Fruit fly (Drosophila melanogaster) whole organism, prepupa: ENCODE measurements around the gene Pex19.

Source experiments
- CG10631 ChIP-seq: fragments of 200-800 bp; sonication (Bioruptor generic); optimal IDR thresholded peaks from 2 replicates; lab custom pipeline; 2016; ENCODE audit warnings: missing biosample characterization, missing genetic modification characterization
- CG10669 ChIP-seq: fragments of 200-800 bp; sonication (Bioruptor generic); optimal IDR thresholded peaks from 3 replicates; lab custom pipeline; 2018; ENCODE audit warnings: missing biosample characterization, mild to moderate bottlenecking, missing genetic modification characterization, moderate library complexity
- CG11294 ChIP-seq: fragments of 200-800 bp; sonication (Bioruptor generic); IDR thresholded peaks from 2 replicates; pipeline ENCODE4 v1.3.6; 2022; ENCODE audit warnings: missing biosample characterization, missing genetic modification characterization
- CG11902 ChIP-seq: fragments of 200-800 bp; sonication (Bioruptor generic); optimal IDR thresholded peaks from 3 replicates; lab custom pipeline; 2016; ENCODE audit warnings: missing biosample characterization, missing genetic modification characterization
- CG1621 ChIP-seq: fragments of 200-800 bp; sonication (Bioruptor generic); optimal IDR thresholded peaks from 3 replicates; lab custom pipeline; 2018; ENCODE audit warnings: missing biosample characterization, mild to moderate bottlenecking, missing genetic modification characterization
- CG16779 ChIP-seq: fragments of 200-800 bp; sonication (Bioruptor generic); optimal IDR thresholded peaks from 3 replicates; lab custom pipeline; 2017; ENCODE audit warnings: missing biosample characterization, mild to moderate bottlenecking, missing genetic modification characterization
- CG3032 ChIP-seq: fragments of 200-800 bp; optimal IDR thresholded peaks from 2 replicates; lab custom pipeline; 2019; ENCODE audit warnings: missing biosample characterization, mild to moderate bottlenecking, missing genetic modification characterization, moderate library complexity
- CG31627 ChIP-seq: fragments of 200-800 bp; sonication (Bioruptor generic); optimal IDR thresholded peaks from 3 replicates; lab custom pipeline; 2016; ENCODE audit warnings: missing biosample characterization, missing genetic modification characterization
- CG32006 ChIP-seq: fragments of 200-800 bp; sonication (Bioruptor generic); optimal IDR thresholded peaks from 3 replicates; lab custom pipeline; 2017; ENCODE audit warnings: missing biosample characterization, mild to moderate bottlenecking, missing genetic modification characterization
- CG34406 ChIP-seq: fragments of 200-800 bp; sonication (Bioruptor generic); optimal IDR thresholded peaks from 3 replicates; lab custom pipeline; 2016; ENCODE audit warnings: missing biosample characterization, missing genetic modification characterization
- CG3919 ChIP-seq: fragments of 200-800 bp; sonication (Bioruptor generic); optimal IDR thresholded peaks from 3 replicates; lab custom pipeline; 2016; ENCODE audit warnings: missing biosample characterization, missing genetic modification characterization
- CG4318 ChIP-seq: fragments of 200-800 bp; sonication (Bioruptor generic); optimal IDR thresholded peaks from 3 replicates; lab custom pipeline; 2017; ENCODE audit warnings: missing biosample characterization, mild to moderate bottlenecking, missing genetic modification characterization
- CG6163 ChIP-seq: fragments of 200-800 bp; sonication (Bioruptor generic); IDR thresholded peaks from 3 replicates; pipeline ENCODE4 v1.3.6; 2022; ENCODE audit warnings: missing biosample characterization, missing genetic modification characterization
- CG6276 ChIP-seq: fragments of 200-800 bp; sonication (Bioruptor generic); optimal IDR thresholded peaks from 2 replicates; lab custom pipeline; 2017; ENCODE audit warnings: missing biosample characterization, mild to moderate bottlenecking, missing genetic modification characterization
- CG6792 ChIP-seq: fragments of 200-800 bp; sonication (Bioruptor generic); optimal IDR thresholded peaks from 3 replicates; lab custom pipeline; 2016; ENCODE audit warnings: missing biosample characterization, missing genetic modification characterization
- CG7368 ChIP-seq: fragments of 200-800 bp; sonication (Bioruptor generic); optimal IDR thresholded peaks from 3 replicates; lab custom pipeline; 2016; ENCODE audit warnings: missing biosample characterization, missing genetic modification characterization
- CG8319 ChIP-seq: fragments of 200-800 bp; sonication (Bioruptor generic); optimal IDR thresholded peaks from 3 replicates; lab custom pipeline; 2016; ENCODE audit warnings: missing biosample characterization, missing genetic modification characterization
- CG9139 ChIP-seq: fragments of 200-800 bp; sonication (Bioruptor generic); optimal IDR thresholded peaks from 3 replicates; lab custom pipeline; 2017; ENCODE audit warnings: missing biosample characterization, mild to moderate bottlenecking, missing genetic modification characterization
- Eip75B ChIP-seq: fragments of 200-800 bp; sonication (Bioruptor generic); optimal IDR thresholded peaks from 3 replicates; lab custom pipeline; 2016; ENCODE audit warnings: missing biosample characterization, missing genetic modification characterization
- Eip78C ChIP-seq: fragments of 200-800 bp; sonication (Bioruptor generic); peaks from one replicate; lab custom pipeline; 2016; ENCODE audit warnings: missing biosample characterization, missing genetic modification characterization
- Eip93F ChIP-seq: fragments of 200-800 bp; sonication (Bioruptor generic); optimal IDR thresholded peaks from 2 replicates; lab custom pipeline; 2016; ENCODE audit warnings: missing biosample characterization, mild to moderate bottlenecking, missing genetic modification characterization
- Ets21C ChIP-seq: fragments of 200-800 bp; sonication (Bioruptor generic); optimal IDR thresholded peaks from 3 replicates; lab custom pipeline; 2016; ENCODE audit warnings: missing biosample characterization, missing genetic modification characterization
- Hr4 ChIP-seq: fragments of 200-800 bp; sonication (Bioruptor generic); optimal IDR thresholded peaks from 3 replicates; lab custom pipeline; 2016; ENCODE audit warnings: missing biosample characterization, missing genetic modification characterization
- Met ChIP-seq: fragments of 200-800 bp; sonication (Bioruptor generic); optimal IDR thresholded peaks from 3 replicates; lab custom pipeline; 2016; ENCODE audit warnings: missing biosample characterization, missing genetic modification characterization
- Smox ChIP-seq: fragments of 200-800 bp; sonication (Bioruptor generic); optimal IDR thresholded peaks from 3 replicates; lab custom pipeline; 2016; ENCODE audit warnings: missing biosample characterization, missing genetic modification characterization
- Sox15 ChIP-seq: fragments of 200-800 bp; sonication (Bioruptor generic); optimal IDR thresholded peaks from 3 replicates; lab custom pipeline; 2016; ENCODE audit warnings: missing biosample characterization, missing genetic modification characterization
- cyc ChIP-seq: fragments of 200-800 bp; sonication (Bioruptor generic); optimal IDR thresholded peaks from 3 replicates; lab custom pipeline; 2016; ENCODE audit warnings: missing biosample characterization, missing genetic modification characterization
- dac ChIP-seq: fragments of 200-800 bp; sonication (Bioruptor generic); optimal IDR thresholded peaks from 2 replicates; lab custom pipeline; 2017; ENCODE audit warnings: missing biosample characterization, mild to moderate bottlenecking, missing genetic modification characterization
- dsx ChIP-seq: fragments of 200-800 bp; optimal IDR thresholded peaks from 3 replicates; lab custom pipeline; 2019; ENCODE audit warnings: missing biosample characterization, mild to moderate bottlenecking, missing genetic modification characterization, moderate library complexity; ENCODE audit not compliant: poor library complexity, severe bottlenecking
- eg ChIP-seq: fragments of 200-800 bp; sonication (Bioruptor generic); IDR thresholded peaks from 3 replicates; pipeline ENCODE4 v1.3.6; 2022; ENCODE audit warnings: missing biosample characterization, missing genetic modification characterization
- esn ChIP-seq: fragments of 200-800 bp; sonication (Bioruptor generic); optimal IDR thresholded peaks from 2 replicates; lab custom pipeline; 2016; ENCODE audit warnings: missing biosample characterization, mild to moderate bottlenecking, missing genetic modification characterization, moderate library complexity
- lz ChIP-seq: fragments of 200-800 bp; sonication (Bioruptor generic); optimal IDR thresholded peaks from 3 replicates; lab custom pipeline; 2016; ENCODE audit warnings: missing biosample characterization, missing genetic modification characterization
- net ChIP-seq: fragments of 200-800 bp; sonication (Bioruptor generic); optimal IDR thresholded peaks from 3 replicates; lab custom pipeline; 2016; ENCODE audit warnings: missing biosample characterization, missing genetic modification characterization
- salr ChIP-seq, 2 experiments: fragments of 200-800 bp; sonication (Bioruptor generic); optimal IDR thresholded peaks; 3 replicates each; lab custom pipeline; 2016 to 2018; ENCODE audit warnings: missing biosample characterization in 2 of 2, missing genetic modification characterization in 2 of 2, mild to moderate bottlenecking in 1 of 2
- spab ChIP-seq: fragments of 200-800 bp; sonication (Bioruptor generic); optimal IDR thresholded peaks from 2 replicates; lab custom pipeline; 2017; ENCODE audit warnings: missing biosample characterization, mild to moderate bottlenecking, missing genetic modification characterization, missing genetic modification reagents
- ss ChIP-seq, 2 experiments: fragments of 200-800 bp; sonication (Bioruptor generic); optimal IDR thresholded peaks; 2 replicates in 1 of 2; 3 replicates in 1 of 2; lab custom pipeline; 2017 to 2018; ENCODE audit warnings: mild to moderate bottlenecking in 2 of 2, missing biosample characterization in 2 of 2, missing genetic modification characterization in 2 of 2, moderate library complexity in 1 of 2
- svp ChIP-seq: fragments of 200-800 bp; sonication (Bioruptor generic); peaks from one replicate; lab custom pipeline; 2016; ENCODE audit warnings: missing biosample characterization, missing genetic modification characterization
- topi ChIP-seq: fragments of 200-800 bp; sonication (Bioruptor generic); optimal IDR thresholded peaks from 3 replicates; lab custom pipeline; 2016; ENCODE audit warnings: missing biosample characterization, missing genetic modification characterization

Pex19 gene

dm6 chr2L:12085010-12085409 lies 6.6 kb upstream of the Pex19 start:
- no peak for TF ChIP-seq Eip93F (GFP tag; lab: Kevin White, UChicago)
- no peak for TF ChIP-seq Hr4 (GFP tag; lab: Kevin White, UChicago)

dm6 chr2L:12085619-12086171 lies 5.9 kb upstream of the Pex19 start, which contains the start of gene prd:
prd (minus strand) TSS chr2L:12085827.
- TF ChIP-seq CG6276 (GFP tag; lab: Kevin White, UChicago), result no peak
- TF ChIP-seq Smox (GFP tag; lab: Kevin White, UChicago), result no peak
- TF ChIP-seq CG16779 (tag; lab: Kevin White, UChicago), result no peak
- no peak for TF ChIP-seq salr (GFP tag; optimal IDR thresholded peaks at IDR 0.05; lab: Kevin White, UChicago)
- TF ChIP-seq Ets21C (GFP tag; lab: Kevin White, UChicago), result no peak
- no peak for TF ChIP-seq cyc (GFP tag; lab: Kevin White, UChicago)
- TF ChIP-seq Hr4 (GFP tag; lab: Kevin White, UChicago), result no peak
- TF ChIP-seq ss (GFP tag; optimal IDR thresholded peaks at IDR 0.05; lab: Kevin White, UChicago), result no peak
- TF ChIP-seq spab, result no peak
- no peak for TF ChIP-seq CG32006 (GFP tag; lab: Kevin White, UChicago)
- no peak for TF ChIP-seq svp
- TF ChIP-seq CG3032 (tag; lab: Kevin White, UChicago), result no peak
- no peak for TF ChIP-seq Eip78C (GFP tag; lab: Kevin White, UChicago)
- TF ChIP-seq Sox15 (GFP tag; lab: Kevin White, UChicago), result no peak
- TF ChIP-seq CG7368, result no peak

- TF ChIP-seq CG4318 (no peak), eg (GFP tag; lab: Robert Waterston, UW) (no peak)
Measured at dm6 chr2L:12087442-12087841, 4.2 kb upstream of the Pex19 start.

- TF ChIP-seq CG3919 (no peak), topi (no peak), CG9139 (GFP tag; lab: Kevin White, UChicago) (no peak), CG6276 (GFP tag; lab: Kevin White, UChicago) (no peak), CG32006 (GFP tag; lab: Kevin White, UChicago) (no peak), lz (GFP tag; lab: Kevin White, UChicago) (no peak), CG4318 (no peak), ss (GFP tag; optimal IDR thresholded peaks at IDR 0.05; lab: Kevin White, UChicago) (no peak)
Measured at dm6 chr2L:12089145-12089544, 2.5 kb upstream of the Pex19 start.

- no peak for TF ChIP-seq CG11902 (GFP tag; lab: Kevin White, UChicago)
- TF ChIP-seq Met (GFP tag; lab: Kevin White, UChicago), result no peak
- TF ChIP-seq CG1621, result no peak
- no peak for TF ChIP-seq dac (GFP tag; lab: Kevin White, UChicago)
- no peak for TF ChIP-seq lz (GFP tag; lab: Kevin White, UChicago)
- no peak for TF ChIP-seq CG6276 (GFP tag; lab: Kevin White, UChicago)
- TF ChIP-seq CG8319 (GFP tag; lab: Kevin White, UChicago), result no peak
- TF ChIP-seq Hr4 (GFP tag; lab: Kevin White, UChicago), result no peak
- no peak for TF ChIP-seq esn (GFP tag; lab: Kevin White, UChicago)
- no peak for TF ChIP-seq Eip75B (GFP tag; lab: Kevin White, UChicago)
- TF ChIP-seq CG10669 (GFP tag; lab: Kevin White, UChicago), result no peak
- TF ChIP-seq net (GFP tag; lab: Kevin White, UChicago), result no peak
- TF ChIP-seq, all 60 proteins: peak for 0
Measured at dm6 chr2L:12092041-12092440, 419 bp downstream of the Pex19 start.

dm6 chr2L:12092719-12093118 lies 1.1 kb downstream of the Pex19 start:
- TF ChIP-seq CG34406 (GFP tag; lab: Kevin White, UChicago) (no peak), CG7368 (no peak), CG10631 (GFP tag; lab: Kevin White, UChicago) (no peak), dsx (no peak), cyc (GFP tag; lab: Kevin White, UChicago) (no peak), CG6792 (GFP tag; lab: Kevin White, UChicago) (no peak), ss (GFP tag; optimal IDR thresholded peaks at IDR 0.05; lab: Kevin White, UChicago) (no peak), CG6163 (no peak), CG11294 (GFP tag; lab: Robert Waterston, UW) (no peak), CG31627 (GFP tag; lab: Kevin White, UChicago) (no peak), Hr4 (GFP tag; lab: Kevin White, UChicago) (no peak)
